Worm (Caenorhabditis elegans): ENCODE data around the gene ddl-1.

Gene ddl-1

DNA sequence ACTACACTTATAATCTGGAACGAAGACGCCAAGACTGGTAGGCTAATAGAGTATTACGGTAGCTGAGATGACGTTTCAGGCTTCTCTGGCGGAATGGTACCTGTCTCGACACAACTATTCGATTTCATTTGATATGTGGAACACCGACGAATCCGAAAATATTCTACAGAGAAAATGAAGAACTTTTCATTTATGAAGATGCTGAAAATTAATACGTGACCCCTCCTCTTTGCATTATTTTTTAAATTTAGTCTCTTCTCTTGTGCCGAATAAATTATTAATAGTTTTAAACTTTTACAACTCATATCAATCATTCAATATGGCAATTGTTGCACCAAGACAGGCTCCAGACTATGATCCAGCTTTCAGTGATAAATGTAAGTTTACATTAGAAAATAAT, 17.8 kb upstream of the ddl-1 start, which contains the start of gene C25H3.16:
TSS of gene C25H3.16 (plus strand) at position 301 of the 400 bp plus-strand sequence.
- TF ChIP-seq ceh-88 (GFP tag; IDR thresholded peaks at IDR 0.05), result no peak
- no peak for TF ChIP-seq ceh-90 (tag; optimal IDR thresholded peaks at IDR 0.05)
- no peak for TF ChIP-seq sptf-1 (tag; optimal IDR thresholded peaks at IDR 0.05)

DNA sequence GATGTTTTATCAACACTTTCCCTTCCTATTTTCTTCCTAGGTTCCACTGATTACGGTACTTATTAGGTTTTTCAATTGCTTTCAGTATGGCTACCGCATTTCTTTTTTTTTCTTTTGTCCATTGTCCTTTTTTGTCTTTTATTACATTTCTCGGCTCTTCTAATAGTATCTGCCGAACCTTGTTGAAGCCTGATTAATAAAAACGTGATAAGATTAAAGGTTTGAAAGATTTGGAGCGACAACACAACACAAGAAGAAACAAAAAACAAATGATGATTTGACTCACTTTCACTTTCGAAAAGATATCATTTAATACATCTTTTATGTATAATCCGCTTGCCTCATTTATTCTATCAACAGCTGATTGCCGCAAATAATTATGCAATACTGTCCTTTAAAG, 16.9 kb upstream of the ddl-1 start, which contains the start of gene C25H3.15:
TSS of gene C25H3.15 (plus strand) at position 301 of the 400 bp plus-strand sequence.
- TF ChIP-seq mef-2 (tag; optimal IDR thresholded peaks at IDR 0.05) (no peak), nhr-85 (tag) (no peak), alr-1 (tag; optimal IDR thresholded peaks at IDR 0.05; ENCODE audit: borderline replicate concordance) (no peak), C04F5.9 (tag; optimal IDR thresholded peaks at IDR 0.05) (no peak), efl-1 (optimal IDR thresholded peaks at IDR 0.05) (no peak), efl-1 (GFP tag; optimal IDR thresholded peaks at IDR 0.05 in 1 of 2) (no peak), nhr-84 (tag; optimal IDR thresholded peaks at IDR 0.05) (no peak), nhr-90 (tag; optimal IDR thresholded peaks at IDR 0.05; ENCODE audit: poor library complexity) (no peak)

DNA sequence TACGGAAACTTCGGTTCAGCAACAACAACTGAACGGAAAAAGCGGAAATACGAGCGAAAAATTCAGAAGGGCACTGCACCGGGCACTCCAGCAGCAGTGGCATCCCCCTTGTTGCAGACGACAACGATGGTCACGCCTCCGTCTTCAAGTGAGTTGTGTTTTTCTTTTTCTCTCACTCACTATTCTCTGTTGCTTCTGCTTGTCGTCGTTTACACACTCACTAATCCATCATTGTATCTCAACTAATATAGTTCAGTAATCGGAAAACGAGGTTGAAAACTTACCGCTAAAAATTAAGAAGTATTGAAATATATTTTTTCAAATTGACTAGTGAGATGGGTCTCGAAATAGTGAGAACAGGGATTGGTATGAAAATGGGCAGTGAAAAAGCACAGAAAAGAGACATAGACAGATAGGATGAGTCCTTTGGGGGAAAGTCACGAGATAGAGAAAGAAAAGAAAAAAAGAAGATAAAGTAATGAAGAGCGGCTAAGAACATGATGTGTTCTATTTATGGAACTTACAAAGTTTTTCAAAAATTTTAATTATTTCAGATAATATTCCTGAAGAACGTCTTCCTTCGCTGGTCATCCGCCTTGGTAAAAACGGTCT, 15.1 kb upstream of the ddl-1 start:
- TF ChIP-seq hlh-17 (GFP tag; optimal IDR thresholded peaks at IDR 0.05; ENCODE audit: borderline replicate concordance), result no peak
- no peak for TF ChIP-seq zip-4 (GFP tag; optimal IDR thresholded peaks at IDR 0.05)
- TF ChIP-seq lin-14 (GFP tag; optimal IDR thresholded peaks at IDR 0.05), result peak; percentile 55
- TF ChIP-seq rnt-1 (tag; optimal IDR thresholded peaks at IDR 0.05), result no peak
- TF ChIP-seq egl-27 (tag; optimal IDR thresholded peaks at IDR 0.05), result no peak
- TF ChIP-seq aha-1 (tag; optimal IDR thresholded peaks at IDR 0.05), result no peak
- no peak for TF ChIP-seq elt-2 (tag; optimal IDR thresholded peaks at IDR 0.05)
- TF ChIP-seq ztf-4 (tag; optimal IDR thresholded peaks at IDR 0.05), result no peak
- no peak for TF ChIP-seq unc-130 (tag; optimal IDR thresholded peaks at IDR 0.05)
- TF ChIP-seq C16A3.4 (tag; optimal IDR thresholded peaks at IDR 0.05), result no peak
- TF ChIP-seq egl-13 (tag; optimal IDR thresholded peaks at IDR 0.05), result no peak
- no peak for TF ChIP-seq unc-86 (tag; optimal IDR thresholded peaks at IDR 0.05)
- TF ChIP-seq elt-3 (tag; optimal IDR thresholded peaks at IDR 0.05), result peak in 1 of 6 experiments; percentile 31
- no peak for TF ChIP-seq unc-98 (GFP tag; IDR thresholded peaks at IDR 0.05)
- TF ChIP-seq mep-1 (tag; optimal IDR thresholded peaks at IDR 0.05), result no peak
- no peak for TF ChIP-seq mdl-1 (tag; optimal IDR thresholded peaks at IDR 0.05)
- TF ChIP-seq nhr-237 (tag; optimal IDR thresholded peaks at IDR 0.05), result no peak
- no peak for TF ChIP-seq ceh-8 (GFP tag; optimal IDR thresholded peaks at IDR 0.05)
- no peak for TF ChIP-seq sox-4 (tag; optimal IDR thresholded peaks at IDR 0.05)
- no peak for TF ChIP-seq efl-1 (optimal IDR thresholded peaks at IDR 0.05)
- no peak for TF ChIP-seq efl-1 (GFP tag; optimal IDR thresholded peaks at IDR 0.05 in 1 of 2)
- TF ChIP-seq C34B4.2 (tag; optimal IDR thresholded peaks at IDR 0.05), result no peak
- TF ChIP-seq lin-35 (GFP tag; optimal IDR thresholded peaks at IDR 0.05), result peak in 1 of 2 experiments; percentile 6
- no peak for TF ChIP-seq nhr-90 (tag; optimal IDR thresholded peaks at IDR 0.05; ENCODE audit: poor library complexity)
- TF ChIP-seq fkh-10 (GFP tag; optimal IDR thresholded peaks at IDR 0.05), result no peak
- no peak for TF ChIP-seq aly-2 (tag; optimal IDR thresholded peaks at IDR 0.05)
- TF ChIP-seq fkh-8 (tag; optimal IDR thresholded peaks at IDR 0.05), result no peak
- no peak for TF ChIP-seq nhr-84 (tag; optimal IDR thresholded peaks at IDR 0.05)
- TF ChIP-seq efl-3 (GFP tag; optimal IDR thresholded peaks at IDR 0.05), result no peak
- peak; percentile 48 for TF ChIP-seq mef-2 (tag; optimal IDR thresholded peaks at IDR 0.05)
- TF ChIP-seq lsy-2 (tag; optimal IDR thresholded peaks at IDR 0.05), result peak; percentile 20 to 29
- TF ChIP-seq ceh-63 (GFP tag; optimal IDR thresholded peaks at IDR 0.05), result no peak
- no peak for TF ChIP-seq hlh-4 (tag; optimal IDR thresholded peaks at IDR 0.05)
- TF ChIP-seq ets-5 (GFP tag; IDR thresholded peaks at IDR 0.05), result no peak
- TF ChIP-seq mab-9 (GFP tag; IDR thresholded peaks at IDR 0.05), result no peak
- no peak for TF ChIP-seq ztf-11 (tag; optimal IDR thresholded peaks at IDR 0.05)
- TF ChIP-seq nhr-12 (tag; optimal IDR thresholded peaks at IDR 0.05), result no peak
- no peak for TF ChIP-seq fkh-4 (tag; optimal IDR thresholded peaks at IDR 0.05; ENCODE audit: borderline replicate concordance)
- no peak for TF ChIP-seq sptf-1 (tag; optimal IDR thresholded peaks at IDR 0.05)
- no peak for TF ChIP-seq ceh-88 (GFP tag; IDR thresholded peaks at IDR 0.05)
- TF ChIP-seq snu-23 (GFP tag; optimal IDR thresholded peaks at IDR 0.05), result peak; percentile 41
- TF ChIP-seq lin-39 (tag; optimal IDR thresholded peaks at IDR 0.05), result no peak
- TF ChIP-seq skn-1 (tag; optimal IDR thresholded peaks at IDR 0.05), result no peak

Data from whole organism, L1 larva.